Worm (Caenorhabditis elegans) whole organism, mixed stage, embryonic: ENCODE results near the gene gen-1.

Experiments
- M03D4.4 ChIP-seq: sonication (generic microtip); optimal IDR thresholded peaks from 2 replicates; lab custom pipeline; 2017; ENCODE audit warnings: mild to moderate bottlenecking, missing genetic modification characterization, missing compliant biosample characterization
- ceh-39 ChIP-seq: fragments of 150-350 bp; optimal IDR thresholded peaks from 2 replicates; lab custom pipeline; 2014; ENCODE audit warnings: missing biosample characterization, missing genetic modification characterization
- flh-1 ChIP-seq: fragments of 200-800 bp; sonication (Bioruptor generic); optimal IDR thresholded peaks from 2 replicates; lab custom pipeline; 2018; ENCODE audit warnings: mild to moderate bottlenecking, missing genetic modification characterization, moderate library complexity, missing compliant biosample characterization
- lin-13 ChIP-seq: fragments of 150-350 bp; optimal IDR thresholded peaks from 2 replicates; lab custom pipeline; 2014; ENCODE audit warnings: missing biosample characterization, missing genetic modification characterization
- mab-5 ChIP-seq: fragments of 150-350 bp; optimal IDR thresholded peaks from 2 replicates; lab custom pipeline; 2014; ENCODE audit warnings: missing biosample characterization, missing genetic modification characterization
- nhr-2 ChIP-seq: fragments of 150-350 bp; optimal IDR thresholded peaks from 2 replicates; lab custom pipeline; 2014; ENCODE audit warnings: missing biosample characterization, missing genetic modification characterization
- nhr-237 ChIP-seq: fragments of 150-350 bp; optimal IDR thresholded peaks from 2 replicates; lab custom pipeline; 2014; ENCODE audit warnings: missing biosample characterization, missing genetic modification characterization
- snpc-4 ChIP-seq: fragments of 150-350 bp; optimal IDR thresholded peaks from 2 replicates; lab custom pipeline; 2014; ENCODE audit warnings: missing biosample characterization, missing genetic modification characterization
- sptf-1 ChIP-seq: sonication (generic microtip); optimal IDR thresholded peaks from 2 replicates; lab custom pipeline; 2017; ENCODE audit warnings: mild to moderate bottlenecking, missing genetic modification characterization, moderate library complexity, missing compliant biosample characterization
- unc-62 ChIP-seq: fragments of 150-350 bp; optimal IDR thresholded peaks from 2 replicates; lab custom pipeline; 2014; ENCODE audit warnings: missing biosample characterization, missing genetic modification reagents, missing genetic modification characterization
- ztf-11 ChIP-seq: fragments of 150-350 bp; optimal IDR thresholded peaks from 2 replicates; lab custom pipeline; 2014; ENCODE audit warnings: missing biosample characterization, missing genetic modification characterization

DNA sequence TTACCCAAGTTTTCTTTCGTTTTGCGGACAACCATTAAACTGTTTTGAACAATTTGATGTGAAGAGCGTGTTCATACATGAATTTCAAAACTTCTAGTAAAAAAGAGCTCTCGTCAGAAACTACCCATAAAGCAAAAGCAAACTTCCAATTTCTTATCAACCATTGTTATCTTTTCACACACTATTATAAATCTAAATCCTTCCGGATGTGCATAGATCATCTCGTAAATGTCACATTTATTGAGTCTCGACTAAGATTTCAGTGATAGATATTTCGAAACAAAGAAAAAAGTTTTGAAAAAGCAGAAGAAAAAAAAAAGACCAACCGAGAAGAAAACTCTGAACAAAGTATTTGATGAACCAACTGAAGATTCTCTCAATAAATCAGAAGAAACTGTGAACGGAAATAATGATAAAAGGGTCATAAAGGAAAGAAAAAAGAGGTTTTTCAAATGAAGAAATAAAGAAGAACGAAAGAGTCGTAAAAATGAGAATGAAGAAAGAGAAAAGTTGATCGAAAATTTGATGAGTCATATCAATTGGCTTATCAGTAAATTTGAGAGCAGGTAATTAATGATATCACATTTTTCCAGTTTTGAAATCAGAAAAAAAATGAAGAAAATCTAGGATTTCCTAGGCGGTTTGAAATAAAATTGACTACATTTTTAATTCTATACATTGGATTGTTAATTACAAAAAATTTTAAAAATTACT, 42.7 kb upstream of the gen-1 start:
- TF ChIP-seq M03D4.4 (tag; lab: Kevin White, UChicago) (no peak), sptf-1 (no peak), unc-62 (GFP tag; lab: Kevin White, UChicago) (no peak), nhr-2 (tag; lab: Kevin White, UChicago) (no peak), snpc-4 (tag; lab: Kevin White, UChicago) (no peak), ceh-39 (tag; lab: Kevin White, UChicago) (no peak), lin-13 (no peak), nhr-237 (no peak), ztf-11 (no peak), flh-1 (GFP tag; lab: Kevin White, UChicago) (no peak), mab-5 (tag; lab: Kevin White, UChicago) (no peak)
